Worm (Caenorhabditis elegans): ENCODE data around the gene F35A5.2.

DNA sequence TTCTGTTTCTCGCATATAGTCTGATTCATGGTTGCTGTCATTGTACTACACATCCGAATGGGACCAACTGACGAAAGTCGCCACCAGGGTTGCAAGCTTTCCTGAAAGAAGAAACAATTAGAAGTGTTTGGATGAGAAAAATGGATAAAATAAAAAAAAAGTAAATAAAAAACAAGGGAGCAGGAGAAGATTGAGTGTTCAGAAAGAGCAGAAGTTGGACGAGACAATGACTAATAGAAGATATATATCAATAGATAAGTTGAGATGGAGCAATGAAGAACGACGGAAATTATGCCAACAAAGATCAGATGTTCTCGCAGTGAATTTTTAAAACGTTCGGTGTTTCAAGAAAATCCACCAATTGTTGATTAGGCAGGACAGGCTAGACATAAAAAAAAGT, 21.9 kb downstream of the F35A5.2 start, which contains the start of gene fkh-9:
- TF ChIP-seq nhr-12 (tag; optimal IDR thresholded peaks at IDR 0.05) (no peak), unc-62 (GFP tag; optimal IDR thresholded peaks at IDR 0.05) (no peak), cnd-1 (tag; optimal IDR thresholded peaks at IDR 0.05) (no peak), elt-1 (tag; optimal IDR thresholded peaks at IDR 0.05; ENCODE audit: borderline replicate concordance, insufficient read depth) (no peak), snpc-4 (tag; optimal IDR thresholded peaks at IDR 0.05) (no peak), nhr-2 (tag; optimal IDR thresholded peaks at IDR 0.05) (no peak), nhr-237 (tag; optimal IDR thresholded peaks at IDR 0.05) (no peak), ztf-11 (tag; optimal IDR thresholded peaks at IDR 0.05) (no peak), lin-32 (GFP tag; optimal IDR thresholded peaks at IDR 0.05) (no peak), pha-4 (tag; optimal IDR thresholded peaks at IDR 0.05) (no peak), lsy-2 (tag; optimal IDR thresholded peaks at IDR 0.05) (no peak), flh-1 (GFP tag; optimal IDR thresholded peaks at IDR 0.05) (no peak), sem-2 (GFP tag; optimal IDR thresholded peaks at IDR 0.05) (no peak), M03D4.4 (tag; optimal IDR thresholded peaks at IDR 0.05) (no peak)

Measured in whole organism, mixed stage, embryonic.